Fruit fly (Drosophila melanogaster): ENCODE results near the gene CG31495.
A peak's percentile ranks its signal among the peaks of the same experiment; 100 is the strongest.

CG31495 gene

DNA sequence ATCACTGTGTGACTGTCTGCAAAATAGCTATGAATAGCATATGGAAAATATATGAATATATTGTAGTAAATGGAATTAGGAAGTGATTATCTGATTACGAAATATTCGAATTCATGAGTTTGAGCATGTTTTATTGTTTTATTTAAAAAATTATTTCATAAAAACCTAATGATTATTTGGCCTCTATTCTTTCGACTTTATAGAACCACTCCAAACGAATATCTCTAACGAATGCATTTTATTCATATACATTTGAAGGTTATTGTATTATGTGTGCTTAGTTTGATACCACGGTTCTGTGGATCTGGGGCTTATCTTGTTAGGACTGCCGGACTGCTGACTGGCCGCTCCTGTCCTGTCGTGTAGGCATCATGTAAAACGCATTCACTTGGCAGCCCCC, 6.2 kb upstream of the CG31495 start:
- TF ChIP-seq Hr78 (GFP tag; optimal IDR thresholded peaks at IDR 0.05) (no peak), Hnf4 (GFP tag; optimal IDR thresholded peaks at IDR 0.05) (peak; percentile 11), CG32264 (GFP tag; optimal IDR thresholded peaks at IDR 0.05) (no peak), h (GFP tag; optimal IDR thresholded peaks at IDR 0.05) (peak; percentile 57), Sp1 (GFP tag; optimal IDR thresholded peaks at IDR 0.05) (peak; percentile 40), CG9705 (GFP tag; optimal IDR thresholded peaks at IDR 0.05) (no peak), usp (GFP tag; optimal IDR thresholded peaks at IDR 0.05) (no peak), tai (GFP tag; optimal IDR thresholded peaks at IDR 0.05) (no peak), dmrt93B (GFP tag; optimal IDR thresholded peaks at IDR 0.05) (no peak), OdsH (GFP tag; optimal IDR thresholded peaks at IDR 0.05) (peak; percentile 49), dsf (GFP tag; optimal IDR thresholded peaks at IDR 0.05; ENCODE audit: borderline replicate concordance) (no peak), br (GFP tag; optimal IDR thresholded peaks at IDR 0.05) (peak; percentile 26), sv (GFP tag; optimal IDR thresholded peaks at IDR 0.05) (no peak), pan (optimal IDR thresholded peaks at IDR 0.05) (no peak), ey (GFP tag; optimal IDR thresholded peaks at IDR 0.05) (peak; percentile 43), Mio (GFP tag; optimal IDR thresholded peaks at IDR 0.05) (no peak), fru (GFP tag; optimal IDR thresholded peaks at IDR 0.05) (peak; percentile 35), N (GFP tag; optimal IDR thresholded peaks at IDR 0.05) (no peak), lola (GFP tag; optimal IDR thresholded peaks at IDR 0.05) (no peak), psq (GFP tag; optimal IDR thresholded peaks at IDR 0.05) (peak; percentile 23), woc (GFP tag; optimal IDR thresholded peaks at IDR 0.05) (peak; percentile 49), brk (GFP tag; optimal IDR thresholded peaks at IDR 0.05) (no peak), HLH106 (tag; optimal IDR thresholded peaks at IDR 0.05) (peak; percentile 27), Abd-B (GFP tag; optimal IDR thresholded peaks at IDR 0.05) (no peak), Jra (GFP tag; optimal IDR thresholded peaks at IDR 0.05) (no peak), rgr (GFP tag; optimal IDR thresholded peaks at IDR 0.05) (peak; percentile 27), foxo (GFP tag; optimal IDR thresholded peaks at IDR 0.05) (peak in 1 of 2 experiments; percentile 39), Myc (optimal IDR thresholded peaks at IDR 0.05) (no peak), Dif (GFP tag; optimal IDR thresholded peaks at IDR 0.05; ENCODE audit: partially characterized antibody) (no peak), Vsx2 (GFP tag; optimal IDR thresholded peaks at IDR 0.05; ENCODE audit: partially characterized antibody) (no peak), jim (GFP tag; optimal IDR thresholded peaks at IDR 0.05) (no peak), CrebA (GFP tag; optimal IDR thresholded peaks at IDR 0.05; ENCODE audit: borderline replicate concordance) (no peak), GATAd (GFP tag; optimal IDR thresholded peaks at IDR 0.05) (no peak), Hr83 (GFP tag; optimal IDR thresholded peaks at IDR 0.05; ENCODE audit: poor library complexity, severe bottlenecking) (no peak)

DNA sequence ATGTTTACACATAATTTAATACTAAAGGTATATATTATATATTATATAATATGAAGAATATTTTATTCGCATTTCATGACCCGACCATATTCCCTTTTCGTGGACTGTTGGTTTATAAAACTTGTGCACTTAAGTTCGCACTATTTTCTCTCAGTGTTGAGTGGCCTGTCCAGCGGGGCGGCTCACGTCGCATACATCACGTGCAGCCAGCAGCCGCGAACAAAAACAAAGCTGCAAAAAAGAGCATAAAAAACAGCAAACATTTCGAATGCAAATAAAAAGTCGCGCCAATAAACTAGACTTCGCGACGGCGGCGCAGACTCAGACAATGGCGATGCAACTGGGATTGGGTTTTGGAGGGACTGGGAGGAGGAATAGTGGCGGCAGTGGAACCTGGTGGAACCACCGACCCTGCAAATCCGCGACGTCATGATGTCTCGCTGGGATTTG, 5.5 kb upstream of the CG31495 start:
- TF ChIP-seq lola (GFP tag; optimal IDR thresholded peaks at IDR 0.05) (no peak), psq (GFP tag; optimal IDR thresholded peaks at IDR 0.05) (peak; percentile 58), CG32264 (GFP tag; optimal IDR thresholded peaks at IDR 0.05) (no peak), pan (optimal IDR thresholded peaks at IDR 0.05) (no peak), sage (GFP tag; optimal IDR thresholded peaks at IDR 0.05) (peak; percentile 37), CrebA (GFP tag; optimal IDR thresholded peaks at IDR 0.05; ENCODE audit: borderline replicate concordance) (no peak), dsf (GFP tag; optimal IDR thresholded peaks at IDR 0.05; ENCODE audit: borderline replicate concordance) (no peak), OdsH (GFP tag; optimal IDR thresholded peaks at IDR 0.05) (peak; percentile 62), Dif (GFP tag; optimal IDR thresholded peaks at IDR 0.05; ENCODE audit: partially characterized antibody) (no peak), Rel (GFP tag; optimal IDR thresholded peaks at IDR 0.05) (no peak), Rel (tag; optimal IDR thresholded peaks at IDR 0.05) (no peak), sv (GFP tag; optimal IDR thresholded peaks at IDR 0.05) (no peak), tai (GFP tag; optimal IDR thresholded peaks at IDR 0.05) (no peak), Abd-B (GFP tag; optimal IDR thresholded peaks at IDR 0.05) (no peak), h (GFP tag; optimal IDR thresholded peaks at IDR 0.05) (peak; percentile 51), Jra (GFP tag; optimal IDR thresholded peaks at IDR 0.05) (no peak), dl (GFP tag; optimal IDR thresholded peaks at IDR 0.05; ENCODE audit: insufficient read depth in 1 of 2, partially characterized antibody in 2 of 2) (no peak), Vsx2 (GFP tag; optimal IDR thresholded peaks at IDR 0.05; ENCODE audit: partially characterized antibody) (no peak), jim (GFP tag; optimal IDR thresholded peaks at IDR 0.05) (no peak), brk (GFP tag; optimal IDR thresholded peaks at IDR 0.05) (peak; percentile 52), Hr78 (GFP tag; optimal IDR thresholded peaks at IDR 0.05) (no peak), br (GFP tag; optimal IDR thresholded peaks at IDR 0.05) (peak; percentile 31), Dfd (GFP tag; optimal IDR thresholded peaks at IDR 0.05) (no peak), Hr83 (GFP tag; optimal IDR thresholded peaks at IDR 0.05; ENCODE audit: poor library complexity, severe bottlenecking) (no peak), fru (GFP tag; optimal IDR thresholded peaks at IDR 0.05) (peak; percentile 12), Sp1 (GFP tag; optimal IDR thresholded peaks at IDR 0.05) (peak; percentile 77), woc (GFP tag; optimal IDR thresholded peaks at IDR 0.05) (no peak), GATAd (GFP tag; optimal IDR thresholded peaks at IDR 0.05) (no peak), dmrt93B (GFP tag; optimal IDR thresholded peaks at IDR 0.05) (peak; percentile 4), N (GFP tag; optimal IDR thresholded peaks at IDR 0.05) (no peak), Myc (optimal IDR thresholded peaks at IDR 0.05) (no peak), foxo (GFP tag; optimal IDR thresholded peaks at IDR 0.05) (peak in 1 of 2 experiments; percentile 69), Mio (GFP tag; optimal IDR thresholded peaks at IDR 0.05) (no peak), usp (GFP tag; optimal IDR thresholded peaks at IDR 0.05) (no peak), HLH106 (tag; optimal IDR thresholded peaks at IDR 0.05) (peak; percentile 60), CG9705 (GFP tag; optimal IDR thresholded peaks at IDR 0.05) (no peak), rgr (GFP tag; optimal IDR thresholded peaks at IDR 0.05) (peak; percentile 64), ey (GFP tag; optimal IDR thresholded peaks at IDR 0.05) (peak; percentile 20), Hnf4 (GFP tag; optimal IDR thresholded peaks at IDR 0.05) (peak; percentile 32)

Measured in whole organism, wandering third instar larva.